Worm (Caenorhabditis elegans) whole organism, late embryonic: ENCODE data around the gene D1086.5.

Source experiments
- C38D4.7 ChIP-seq: fragments of 200-800 bp; sonication (Bioruptor generic); optimal IDR thresholded peaks from 2 replicates; lab custom pipeline; 2018; ENCODE audit warnings: mild to moderate bottlenecking, missing genetic modification characterization, moderate library complexity, missing compliant biosample characterization
- K09A11.1 ChIP-seq: sonication (generic microtip); optimal IDR thresholded peaks from 2 replicates; lab custom pipeline; 2017; ENCODE audit warnings: antibody characterized with exemption, mild to moderate bottlenecking, missing genetic modification characterization, missing compliant biosample characterization; ENCODE audit not compliant: insufficient read depth
- T23F11.4 ChIP-seq: fragments of 200-800 bp; sonication (Bioruptor generic); optimal IDR thresholded peaks from 2 replicates; lab custom pipeline; 2018; ENCODE audit warnings: mild to moderate bottlenecking, missing genetic modification characterization, missing compliant biosample characterization
- Y22D7AL.16 ChIP-seq: sonication (generic microtip); optimal IDR thresholded peaks from 2 replicates; lab custom pipeline; 2016; ENCODE audit warnings: missing genetic modification characterization, missing compliant biosample characterization
- ahr-1 ChIP-seq: sonication (generic microtip); optimal IDR thresholded peaks from 2 replicates; lab custom pipeline; 2016; ENCODE audit warnings: missing genetic modification characterization, missing compliant biosample characterization
- ama-1 ChIP-seq: fragments of 150-350 bp; optimal IDR thresholded peaks from 2 replicates; lab custom pipeline; 2014
- ceh-2 ChIP-seq: sonication (generic microtip); optimal IDR thresholded peaks from 2 replicates; lab custom pipeline; 2016; ENCODE audit warnings: missing genotype, missing genetic modification characterization, missing compliant biosample characterization
- ceh-22 ChIP-seq: sonication (generic microtip); optimal IDR thresholded peaks from 2 replicates; lab custom pipeline; 2017; ENCODE audit warnings: missing biosample characterization, missing genetic modification characterization
- ceh-24 ChIP-seq: sonication (generic microtip); optimal IDR thresholded peaks from 2 replicates; lab custom pipeline; 2016; ENCODE audit warnings: mild to moderate bottlenecking, missing genetic modification characterization, missing compliant biosample characterization
- ceh-30 ChIP-seq: fragments of 150-350 bp; optimal IDR thresholded peaks from 2 replicates; lab custom pipeline; 2014; ENCODE audit warnings: missing biosample characterization, missing genetic modification characterization
- ceh-31 ChIP-seq: sonication (generic microtip); optimal IDR thresholded peaks from 2 replicates; lab custom pipeline; 2016; ENCODE audit warnings: missing genetic modification characterization, missing compliant biosample characterization
- ceh-48 ChIP-seq: sonication (generic microtip); optimal IDR thresholded peaks from 2 replicates; lab custom pipeline; 2016; ENCODE audit warnings: missing genetic modification characterization, inconsistent platforms, missing compliant biosample characterization
- elt-4 ChIP-seq: sonication (generic microtip); optimal IDR thresholded peaks from 2 replicates; lab custom pipeline; 2016; ENCODE audit warnings: missing genetic modification characterization, missing compliant biosample characterization
- eyg-1 ChIP-seq: sonication (generic microtip); optimal IDR thresholded peaks from 2 replicates; lab custom pipeline; 2016; ENCODE audit warnings: missing genotype, missing genetic modification characterization, missing compliant biosample characterization
- gmeb-2 ChIP-seq: sonication (generic microtip); optimal IDR thresholded peaks from 2 replicates; lab custom pipeline; 2016; ENCODE audit warnings: missing genetic modification characterization, inconsistent platforms, missing compliant biosample characterization
- hlh-13 ChIP-seq: fragments of 200-800 bp; sonication (Bioruptor generic); optimal IDR thresholded peaks from 2 replicates; lab custom pipeline; 2018; ENCODE audit warnings: mild to moderate bottlenecking, missing genetic modification characterization, missing compliant biosample characterization
- hlh-30 ChIP-seq: sonication (generic microtip); optimal IDR thresholded peaks from 2 replicates; lab custom pipeline; 2017; ENCODE audit warnings: antibody characterized with exemption, missing genetic modification characterization, missing compliant biosample characterization; ENCODE audit not compliant: insufficient read depth
- hlh-8 ChIP-seq: sonication (generic microtip); optimal IDR thresholded peaks from 2 replicates; lab custom pipeline; 2016; ENCODE audit warnings: missing genotype, missing genetic modification characterization, missing compliant biosample characterization
- lin-11 ChIP-seq: fragments of 200-800 bp; sonication (Bioruptor generic); optimal IDR thresholded peaks from 2 replicates; lab custom pipeline; 2018; ENCODE audit warnings: mild to moderate bottlenecking, missing genetic modification characterization, missing compliant biosample characterization
- mec-3 ChIP-seq: sonication (generic microtip); optimal IDR thresholded peaks from 2 replicates; lab custom pipeline; 2016; ENCODE audit warnings: borderline replicate concordance, missing genetic modification characterization, missing compliant biosample characterization
- nhr-11 ChIP-seq: fragments of 150-350 bp; optimal IDR thresholded peaks from 2 replicates; lab custom pipeline; 2014; ENCODE audit warnings: missing biosample characterization, missing genetic modification characterization
- odd-2 ChIP-seq: sonication (generic microtip); optimal IDR thresholded peaks from 2 replicates; lab custom pipeline; 2017; ENCODE audit warnings: antibody characterized with exemption, mild to moderate bottlenecking, missing genetic modification characterization, missing compliant biosample characterization
- pag-3 ChIP-seq: sonication (generic microtip); optimal IDR thresholded peaks from 2 replicates; lab custom pipeline; 2016; ENCODE audit warnings: missing compliant biosample characterization, missing genetic modification characterization, borderline replicate concordance
- pax-1 ChIP-seq: fragments of 150-350 bp; optimal IDR thresholded peaks from 2 replicates; lab custom pipeline; 2014; ENCODE audit warnings: missing biosample characterization, missing genetic modification characterization
- pqm-1 ChIP-seq: sonication (generic microtip); optimal IDR thresholded peaks from 2 replicates; lab custom pipeline; 2016; ENCODE audit warnings: missing genetic modification characterization, missing compliant biosample characterization
- pros-1 ChIP-seq: fragments of 150-350 bp; optimal IDR thresholded peaks from 2 replicates; lab custom pipeline; 2014; ENCODE audit warnings: missing biosample characterization, missing genetic modification reagents, missing genetic modification characterization
- ref-2 ChIP-seq: sonication (generic microtip); optimal IDR thresholded peaks from 2 replicates; lab custom pipeline; 2016; ENCODE audit warnings: missing genetic modification characterization, missing compliant biosample characterization
- rnt-1 ChIP-seq: sonication (generic microtip); optimal IDR thresholded peaks from 2 replicates; lab custom pipeline; 2016; ENCODE audit warnings: missing genetic modification characterization, missing compliant biosample characterization
- sdc-2 ChIP-seq: sonication (generic microtip); optimal IDR thresholded peaks from 2 replicates; lab custom pipeline; 2016; ENCODE audit warnings: missing genotype, missing genetic modification characterization, missing compliant biosample characterization
- sox-4 ChIP-seq: sonication (generic microtip); optimal IDR thresholded peaks from 2 replicates; lab custom pipeline; 2017; ENCODE audit warnings: mild to moderate bottlenecking, missing genetic modification characterization, inconsistent platforms, missing compliant biosample characterization
- syd-9 ChIP-seq: sonication (generic microtip); optimal IDR thresholded peaks from 2 replicates; lab custom pipeline; 2016; ENCODE audit warnings: mild to moderate bottlenecking, missing genetic modification characterization, moderate library complexity, missing compliant biosample characterization
- tbx-7 ChIP-seq: sonication (generic microtip); optimal IDR thresholded peaks from 2 replicates; lab custom pipeline; 2016; ENCODE audit warnings: missing genotype, missing genetic modification characterization, missing compliant biosample characterization
- unc-3 ChIP-seq, 2 experiments: fragments of 200-800 bp in 1 of 2; sonication (Bioruptor generic) in 1 of 2; sonication (generic microtip) in 1 of 2; conservative IDR thresholded peaks in 1 of 2; optimal IDR thresholded peaks in 1 of 2; 2 replicates each; pipeline versions ENCODE4 v1.3.6 to Lab custom; 2016 to 2022; ENCODE audit warnings: missing compliant biosample characterization in 2 of 2, missing genetic modification characterization in 2 of 2, missing genetic modification reagents in 1 of 2
- unc-42 ChIP-seq: sonication (generic microtip); optimal IDR thresholded peaks from 2 replicates; lab custom pipeline; 2016; ENCODE audit warnings: missing genotype, missing genetic modification characterization, missing compliant biosample characterization
- unc-86 ChIP-seq: sonication (generic microtip); optimal IDR thresholded peaks from 2 replicates; lab custom pipeline; 2016; ENCODE audit warnings: missing genetic modification characterization, missing compliant biosample characterization
- ztf-16 ChIP-seq: sonication (generic microtip); optimal IDR thresholded peaks from 2 replicates; lab custom pipeline; 2017; ENCODE audit warnings: missing genetic modification characterization, missing compliant biosample characterization

D1086.5 gene

ce11 chrV:14107511-14107910 is 17.4 kb upstream of the D1086.5 start, which contains the start of gene H39E23.3:
TSS of gene H39E23.3 (plus strand) at chrV:14107811.
- TF ChIP-seq ref-2 (no peak), unc-3 (GFP tag; conservative IDR thresholded peaks at IDR 0.05; lab: Robert Waterston, UW) (no peak), unc-3 (tag; optimal IDR thresholded peaks at IDR 0.05; lab: Kevin White, UChicago) (no peak), ceh-48 (no peak), ceh-31 (tag; lab: Kevin White, UChicago) (no peak), lin-11 (tag; lab: Kevin White, UChicago) (no peak), nhr-11 (tag; lab: Kevin White, UChicago) (no peak), unc-86 (no peak), pqm-1 (tag; lab: Kevin White, UChicago) (no peak), ceh-22 (tag; lab: Kevin White, UChicago) (no peak), hlh-8 (tag; lab: Kevin White, UChicago) (no peak), C38D4.7 (no peak), pros-1 (tag; lab: Kevin White, UChicago) (no peak), Y22D7AL.16 (tag; lab: Kevin White, UChicago) (no peak), elt-4 (tag; lab: Kevin White, UChicago) (no peak), sox-4 (tag; lab: Kevin White, UChicago) (no peak), ceh-24 (no peak), rnt-1 (no peak), hlh-30 (tag; lab: Kevin White, UChicago) (no peak), ztf-16 (tag; lab: Kevin White, UChicago) (no peak), ama-1 (no peak)
- TF ChIP-seq, all 69 proteins: peak for 0

ce11 chrV:14103970-14104369 is 13.8 kb upstream of the D1086.5 start, which contains the start of gene D1086.9:
TSS of gene D1086.9 (plus strand) at chrV:14104270.
- TF ChIP-seq odd-2 (tag; lab: Kevin White, UChicago), result no peak
- no peak for TF ChIP-seq tbx-7 (tag; lab: Kevin White, UChicago)
- no peak for TF ChIP-seq C38D4.7
- TF ChIP-seq pax-1 (tag; lab: Kevin White, UChicago), result no peak
- TF ChIP-seq pag-3, result no peak
- TF ChIP-seq unc-42 (tag; lab: Kevin White, UChicago), result no peak
- TF ChIP-seq T23F11.4, result no peak
- TF ChIP-seq K09A11.1 (tag; lab: Kevin White, UChicago), result no peak
- TF ChIP-seq unc-3 (GFP tag; conservative IDR thresholded peaks at IDR 0.05; lab: Robert Waterston, UW), result no peak
- TF ChIP-seq unc-3 (tag; optimal IDR thresholded peaks at IDR 0.05; lab: Kevin White, UChicago), result no peak

- no peak for TF ChIP-seq eyg-1 (tag; lab: Kevin White, UChicago)
These were observed 10.7 kb upstream of the D1086.5 start, which contains the start of gene D1086.12 for ce11 chrV:14100886-14101285. TSS of gene D1086.12 (plus strand) at chrV:14101186.

- TF ChIP-seq sdc-2 (tag; lab: Kevin White, UChicago) (no peak), gmeb-2 (tag; lab: Kevin White, UChicago) (no peak), syd-9 (tag; lab: Kevin White, UChicago) (no peak), hlh-13 (GFP tag; lab: Kevin White, UChicago) (no peak), ceh-24 (no peak), hlh-8 (tag; lab: Kevin White, UChicago) (no peak), ztf-16 (tag; lab: Kevin White, UChicago) (no peak), T23F11.4 (no peak), ahr-1 (tag; lab: Kevin White, UChicago) (no peak), ceh-31 (tag; lab: Kevin White, UChicago) (no peak), mec-3 (tag; lab: Kevin White, UChicago) (no peak), unc-3 (GFP tag; conservative IDR thresholded peaks at IDR 0.05; lab: Robert Waterston, UW) (no peak), unc-3 (tag; optimal IDR thresholded peaks at IDR 0.05; lab: Kevin White, UChicago) (no peak), ceh-30 (no peak), ceh-2 (tag; lab: Kevin White, UChicago) (no peak)
These were observed 8.4 kb upstream of the D1086.5 start, which contains the start of the genes D1086.2 and D1086.1 for ce11 chrV:14098519-14098918. TSS of gene D1086.2 (minus strand) at chrV:14098668. TSS of gene D1086.1 (plus strand) at chrV:14098858.
